Worm (Caenorhabditis elegans) whole organism, mixed stage, embryonic: Measurements from ENCODE around the gene tex-2.

Source experiments
- M03D4.4 ChIP-seq: sonication (generic microtip); optimal IDR thresholded peaks from 2 replicates; lab custom pipeline; 2017; ENCODE audit warnings: mild to moderate bottlenecking, missing genetic modification characterization, missing compliant biosample characterization
- blmp-1 ChIP-seq: fragments of 150-350 bp; optimal IDR thresholded peaks from 2 replicates; lab custom pipeline; 2014; ENCODE audit warnings: missing biosample characterization, missing genetic modification characterization
- ceh-39 ChIP-seq: fragments of 150-350 bp; optimal IDR thresholded peaks from 2 replicates; lab custom pipeline; 2014; ENCODE audit warnings: missing biosample characterization, missing genetic modification characterization
- ces-1 ChIP-seq: fragments of 150-350 bp; optimal IDR thresholded peaks from 2 replicates; lab custom pipeline; 2014; ENCODE audit warnings: missing biosample characterization, missing genetic modification reagents, missing genetic modification characterization
- hlh-1 ChIP-seq: fragments of 150-350 bp; optimal IDR thresholded peaks from 2 replicates; lab custom pipeline; 2014; ENCODE audit warnings: missing biosample characterization, missing genetic modification reagents, missing genetic modification characterization
- lin-32 ChIP-seq: fragments of 200-800 bp; sonication (Bioruptor generic); optimal IDR thresholded peaks from 2 replicates; lab custom pipeline; 2018; ENCODE audit warnings: mild to moderate bottlenecking, missing genetic modification characterization, missing compliant biosample characterization
- lsy-2 ChIP-seq: fragments of 150-350 bp; optimal IDR thresholded peaks from 2 replicates; lab custom pipeline; 2014; ENCODE audit warnings: missing biosample characterization, missing genetic modification characterization
- mab-5 ChIP-seq: fragments of 150-350 bp; optimal IDR thresholded peaks from 2 replicates; lab custom pipeline; 2014; ENCODE audit warnings: missing biosample characterization, missing genetic modification characterization
- mls-2 ChIP-seq: sonication (generic microtip); optimal IDR thresholded peaks from 2 replicates; lab custom pipeline; 2016; ENCODE audit warnings: mild to moderate bottlenecking, missing genetic modification characterization, moderate library complexity, missing compliant biosample characterization
- nhr-2 ChIP-seq: fragments of 150-350 bp; optimal IDR thresholded peaks from 2 replicates; lab custom pipeline; 2014; ENCODE audit warnings: missing biosample characterization, missing genetic modification characterization
- nhr-237 ChIP-seq: fragments of 150-350 bp; optimal IDR thresholded peaks from 2 replicates; lab custom pipeline; 2014; ENCODE audit warnings: missing biosample characterization, missing genetic modification characterization
- nhr-28 ChIP-seq: fragments of 150-350 bp; optimal IDR thresholded peaks from 2 replicates; lab custom pipeline; 2014; ENCODE audit warnings: missing biosample characterization, missing genetic modification characterization
- pha-4 ChIP-seq: fragments of 150-350 bp; optimal IDR thresholded peaks from 2 replicates; lab custom pipeline; 2018; ENCODE audit warnings: missing biosample characterization, missing genetic modification reagents, missing genetic modification characterization
- snpc-4 ChIP-seq: fragments of 150-350 bp; optimal IDR thresholded peaks from 2 replicates; lab custom pipeline; 2014; ENCODE audit warnings: missing biosample characterization, missing genetic modification characterization
- tbx-8 ChIP-seq: fragments of 200-800 bp; sonication (Bioruptor generic); optimal IDR thresholded peaks from 2 replicates; lab custom pipeline; 2018; ENCODE audit warnings: mild to moderate bottlenecking, missing genetic modification characterization, moderate library complexity, missing compliant biosample characterization
- unc-39 ChIP-seq: fragments of 150-350 bp; optimal IDR thresholded peaks from 2 replicates; lab custom pipeline; 2014; ENCODE audit warnings: missing biosample characterization, missing genetic modification characterization
- unc-62 ChIP-seq: fragments of 150-350 bp; optimal IDR thresholded peaks from 2 replicates; lab custom pipeline; 2014; ENCODE audit warnings: missing biosample characterization, missing genetic modification reagents, missing genetic modification characterization
- ztf-11 ChIP-seq: fragments of 150-350 bp; optimal IDR thresholded peaks from 2 replicates; lab custom pipeline; 2014; ENCODE audit warnings: missing biosample characterization, missing genetic modification characterization

Gene tex-2

ce11 chrII:5820282-5820762 lies 53.1 kb downstream of the tex-2 start, which contains the start of gene ehs-1:
TSS of gene ehs-1 (plus strand) at chrII:5820712.
- TF ChIP-seq ces-1 (GFP tag; lab: Kevin White, UChicago) (peak; percentile 8), lsy-2 (tag; lab: Kevin White, UChicago) (no peak), unc-62 (GFP tag; lab: Kevin White, UChicago) (peak; percentile 5), tbx-8 (no peak), pha-4 (tag; lab: Kevin White, UChicago) (no peak), ceh-39 (tag; lab: Kevin White, UChicago) (no peak), nhr-2 (tag; lab: Kevin White, UChicago) (no peak), hlh-1 (tag; lab: Kevin White, UChicago) (no peak), mab-5 (no peak)

- TF ChIP-seq nhr-28 (tag; lab: Kevin White, UChicago) (no peak), ztf-11 (tag; lab: Kevin White, UChicago) (no peak), ceh-39 (tag; lab: Kevin White, UChicago) (no peak), unc-39 (tag; lab: Kevin White, UChicago) (no peak), lin-32 (GFP tag; lab: Kevin White, UChicago) (no peak), mls-2 (no peak), snpc-4 (tag; lab: Kevin White, UChicago) (no peak), hlh-1 (tag; lab: Kevin White, UChicago) (no peak)
Measured at ce11 chrII:5819655-5820054, 53.8 kb downstream of the tex-2 start.

- TF ChIP-seq snpc-4 (tag; lab: Kevin White, UChicago) (no peak), M03D4.4 (tag; lab: Kevin White, UChicago) (no peak), blmp-1 (no peak), nhr-237 (no peak), mab-5 (no peak)
Measured at ce11 chrII:5818298-5818697, 55.1 kb downstream of the tex-2 start, which contains the start of gene ZK1248.4. TSS of gene ZK1248.4 (plus strand) at chrII:5818598.
